Fruit fly (Drosophila melanogaster): ENCODE results near the gene Sap47.

Sap47 gene

dm6 chr3R:15974235-15974634 lies 39.3 kb downstream of the Sap47 start:
- peak; percentile 85 for TF ChIP-seq az2 (GFP tag; optimal IDR thresholded peaks at IDR 0.05)
- peak; percentile 16 for TF ChIP-seq CG13894 (tag; optimal IDR thresholded peaks at IDR 0.05)
- TF ChIP-seq CG8089 (GFP tag; optimal IDR thresholded peaks at IDR 0.05) = peak; percentile 71
- TF ChIP-seq Dref (GFP tag; IDR thresholded peaks at IDR 0.05) = no peak
- TF ChIP-seq cad (GFP tag; optimal IDR thresholded peaks at IDR 0.05) = no peak
- no peak for TF ChIP-seq vvl (GFP tag; IDR thresholded peaks at IDR 0.05)
- TF ChIP-seq schlank (tag; optimal IDR thresholded peaks at IDR 0.05) = peak; percentile 45
- peak; percentile 83 for TF ChIP-seq lilli (GFP tag; optimal IDR thresholded peaks at IDR 0.05)
- TF ChIP-seq CG31365 (tag; optimal IDR thresholded peaks at IDR 0.05) = peak; percentile 56
- no peak for TF ChIP-seq CG32532 (GFP tag; IDR thresholded peaks at IDR 0.05)
- TF ChIP-seq NfI (GFP tag; optimal IDR thresholded peaks at IDR 0.05) = peak; percentile 79
- TF ChIP-seq Six4 (GFP tag; optimal IDR thresholded peaks at IDR 0.05) = peak; percentile 64
- TF ChIP-seq nmo (GFP tag; optimal IDR thresholded peaks at IDR 0.05) = peak; percentile 89
- TF ChIP-seq sens (GFP tag) = peak; percentile 96
- peak; percentile 63 for TF ChIP-seq CG15601 (tag; optimal IDR thresholded peaks at IDR 0.05)
- peak; percentile 80 for TF ChIP-seq org-1 (GFP tag; optimal IDR thresholded peaks at IDR 0.05)
- peak; percentile 91 for TF ChIP-seq lab (GFP tag; optimal IDR thresholded peaks at IDR 0.05)
- TF ChIP-seq Antp (GFP tag; optimal IDR thresholded peaks at IDR 0.05) = peak; percentile 74
- peak; percentile 75 to 81 for TF ChIP-seq Pdp1 (GFP tag; optimal IDR thresholded peaks at IDR 0.05)
- TF ChIP-seq sima (GFP tag; optimal IDR thresholded peaks at IDR 0.05) = peak; percentile 42
- TF ChIP-seq Atf-2 (GFP tag; optimal IDR thresholded peaks at IDR 0.05) = peak; percentile 70
- TF ChIP-seq CG4707 (GFP tag; optimal IDR thresholded peaks at IDR 0.05) = peak; percentile 66
- peak; percentile 38 for TF ChIP-seq CG17802 (tag; optimal IDR thresholded peaks at IDR 0.05)
- peak; percentile 81 for TF ChIP-seq CG12219 (GFP tag; optimal IDR thresholded peaks at IDR 0.05)
- TF ChIP-seq Hr78 (GFP tag; optimal IDR thresholded peaks at IDR 0.05) = peak in 1 of 2 experiments; percentile 54
- no peak for TF ChIP-seq CG6791 (GFP tag; IDR thresholded peaks at IDR 0.05; ENCODE audit: partially characterized antibody)
- peak; percentile 32 for TF ChIP-seq Fer2 (tag; optimal IDR thresholded peaks at IDR 0.05)
- peak; percentile 80 for TF ChIP-seq CG16863 (GFP tag; optimal IDR thresholded peaks at IDR 0.05)
- TF ChIP-seq Mrtf (GFP tag; IDR thresholded peaks at IDR 0.05) = no peak
- TF ChIP-seq CG31224 (GFP tag; IDR thresholded peaks at IDR 0.05) = no peak
- TF ChIP-seq ken (GFP tag; IDR thresholded peaks at IDR 0.05) = no peak
- TF ChIP-seq CG2889 (GFP tag; IDR thresholded peaks at IDR 0.05) = no peak
- TF ChIP-seq CG8388 (GFP tag; optimal IDR thresholded peaks at IDR 0.05) = peak; percentile 78
- peak; percentile 64 for TF ChIP-seq gro (GFP tag; optimal IDR thresholded peaks at IDR 0.05)
- TF ChIP-seq ase (GFP tag; IDR thresholded peaks at IDR 0.05) = no peak
- no peak for TF ChIP-seq CG2199 (GFP tag; IDR thresholded peaks at IDR 0.05)
- TF ChIP-seq CG14860 (GFP tag; IDR thresholded peaks at IDR 0.05; ENCODE audit: partially characterized antibody) = no peak
- no peak for TF ChIP-seq TFAM (GFP tag; optimal IDR thresholded peaks at IDR 0.05)
- peak; percentile 66 for TF ChIP-seq CG4328 (GFP tag; optimal IDR thresholded peaks at IDR 0.05)
- TF ChIP-seq cato (GFP tag; optimal IDR thresholded peaks at IDR 0.05; ENCODE audit: borderline replicate concordance) = peak; percentile 72
- peak; percentile 53 for TF ChIP-seq CG12104 (GFP tag; optimal IDR thresholded peaks at IDR 0.05)
- peak; percentile 76 for TF ChIP-seq CG1529 (GFP tag; optimal IDR thresholded peaks at IDR 0.05)
- TF ChIP-seq CG10209 (GFP tag; optimal IDR thresholded peaks at IDR 0.05) = peak; percentile 86
- no peak for TF ChIP-seq cg (GFP tag; optimal IDR thresholded peaks at IDR 0.05)
- no peak for TF ChIP-seq GATAe (GFP tag; conservative IDR thresholded peaks at IDR 0.05)
- TF ChIP-seq Nf-YA (GFP tag; IDR thresholded peaks at IDR 0.05) = no peak
- TF ChIP-seq ham (GFP tag; IDR thresholded peaks at IDR 0.05) = no peak
- TF ChIP-seq CG10565 (GFP tag; optimal IDR thresholded peaks at IDR 0.05) = no peak
- no peak for TF ChIP-seq CG7372 (GFP tag; IDR thresholded peaks at IDR 0.05)
- peak; percentile 79 for TF ChIP-seq CG13775 (GFP tag; optimal IDR thresholded peaks at IDR 0.05)
- no peak for TF ChIP-seq CG34224 (GFP tag; IDR thresholded peaks at IDR 0.05; ENCODE audit: partially characterized antibody)

Measured in whole organism, embryonic.